Worm (Caenorhabditis elegans) whole organism, early embryonic: Measurements from ENCODE around the gene flp-18.

Source experiments
- B0310.2 ChIP-seq: sonication (generic microtip); optimal IDR thresholded peaks from 2 replicates; lab custom pipeline; 2016; ENCODE audit warnings: mild to moderate bottlenecking, missing genetic modification characterization, missing compliant biosample characterization
- F13C5.2 ChIP-seq: sonication (generic microtip); optimal IDR thresholded peaks from 2 replicates; lab custom pipeline; 2017; ENCODE audit warnings: mild to moderate bottlenecking, missing genetic modification characterization, inconsistent platforms, missing compliant biosample characterization
- aly-1 ChIP-seq: sonication (generic microtip); optimal IDR thresholded peaks from 2 replicates; lab custom pipeline; 2016; ENCODE audit warnings: missing genetic modification characterization, missing compliant biosample characterization
- ama-1 ChIP-seq: fragments of 150-350 bp; optimal IDR thresholded peaks from 2 replicates; lab custom pipeline; 2014
- ceh-13 ChIP-seq: fragments of 200-800 bp; sonication (Bioruptor generic); optimal IDR thresholded peaks from 2 replicates; lab custom pipeline; 2018; ENCODE audit warnings: mild to moderate bottlenecking, missing genetic modification characterization, missing compliant biosample characterization
- ceh-36 ChIP-seq: sonication (generic microtip); optimal IDR thresholded peaks from 2 replicates; lab custom pipeline; 2016; ENCODE audit warnings: missing genetic modification characterization, inconsistent platforms, missing compliant biosample characterization
- ets-7 ChIP-seq: sonication (generic microtip); optimal IDR thresholded peaks from 2 replicates; lab custom pipeline; 2016; ENCODE audit warnings: missing genotype, missing genetic modification characterization, missing compliant biosample characterization
- flt-1 ChIP-seq: fragments of 200-800 bp; sonication (Bioruptor generic); IDR thresholded peaks from 2 replicates; pipeline ENCODE4 v1.3.6; 2022; ENCODE audit warnings: missing genetic modification characterization, missing compliant biosample characterization
- hmbx-1 ChIP-seq: sonication (generic microtip); optimal IDR thresholded peaks from 2 replicates; lab custom pipeline; 2016; ENCODE audit warnings: mild to moderate bottlenecking, missing genetic modification characterization, missing compliant biosample characterization
- hmg-4 ChIP-seq: fragments of 200-800 bp; sonication (Bioruptor generic); optimal IDR thresholded peaks from 2 replicates; lab custom pipeline; 2018; ENCODE audit warnings: mild to moderate bottlenecking, missing genetic modification characterization, missing compliant biosample characterization
- hnd-1 ChIP-seq: sonication (generic microtip); optimal IDR thresholded peaks from 2 replicates; lab custom pipeline; 2016; ENCODE audit warnings: missing genetic modification characterization, missing compliant biosample characterization
- pes-1 ChIP-seq: fragments of 200-800 bp; sonication (Bioruptor generic); IDR thresholded peaks from 2 replicates; pipeline ENCODE4 v1.3.6; 2022; ENCODE audit warnings: missing genetic modification reagents, missing genetic modification characterization, missing compliant biosample characterization
- scrt-1 ChIP-seq: fragments of 200-800 bp; sonication (Bioruptor generic); IDR thresholded peaks from 2 replicates; pipeline ENCODE4 v1.3.6; 2022; ENCODE audit warnings: missing genetic modification characterization, missing compliant biosample characterization
- sea-1 ChIP-seq: fragments of 200-800 bp; sonication (Bioruptor generic); conservative IDR thresholded peaks from 2 replicates; pipeline ENCODE4 v1.3.6; 2022; ENCODE audit warnings: missing genetic modification characterization, missing compliant biosample characterization
- tbx-11 ChIP-seq: fragments of 200-800 bp; sonication (Bioruptor generic); IDR thresholded peaks from 2 replicates; pipeline ENCODE4 v1.3.6; 2022; ENCODE audit warnings: missing genetic modification characterization, missing compliant biosample characterization
- tbx-37 ChIP-seq: fragments of 200-800 bp; sonication (Bioruptor generic); conservative IDR thresholded peaks from 2 replicates; pipeline ENCODE4 v1.3.6; 2022; ENCODE audit warnings: missing genetic modification reagents, missing genetic modification characterization, missing compliant biosample characterization
- tra-4 ChIP-seq: sonication (generic microtip); optimal IDR thresholded peaks from 2 replicates; lab custom pipeline; 2017; ENCODE audit warnings: missing genetic modification characterization, missing compliant biosample characterization

flp-18 gene

ce11 chrX:3034203-3034602, 15.8 kb upstream of the flp-18 start, which contains the start of gene M02F4.2:
Gene M02F4.2, minus strand, starts transcription at chrX:3034303.
- TF ChIP-seq hmbx-1 (tag; lab: Kevin White, UChicago) (no peak), ceh-36 (tag; lab: Kevin White, UChicago) (no peak), tbx-37 (no peak), ama-1 (lab: Kevin White, UChicago) (no peak), tra-4 (tag; lab: Kevin White, UChicago) (no peak), ceh-13 (GFP tag; lab: Kevin White, UChicago) (no peak), scrt-1 (GFP tag; lab: Robert Waterston, UW) (no peak), B0310.2 (no peak), hmg-4 (GFP tag; lab: Kevin White, UChicago) (no peak), sea-1 (GFP tag; lab: Robert Waterston, UW) (no peak), hnd-1 (tag; lab: Kevin White, UChicago) (no peak), aly-1 (tag; lab: Kevin White, UChicago) (no peak), pes-1 (no peak), ets-7 (no peak), tbx-11 (GFP tag; lab: Robert Waterston, UW) (no peak), flt-1 (GFP tag; lab: Robert Waterston, UW) (no peak), F13C5.2 (no peak)

- no peak for TF ChIP-seq ets-7
Observed at ce11 chrX:3033492-3033891, 15.1 kb upstream of the flp-18 start.

ce11 chrX:3031484-3031883, 13.1 kb upstream of the flp-18 start, which contains the start of gene clec-265:
Gene clec-265, plus strand, starts transcription at chrX:3031783.
- no peak for TF ChIP-seq sea-1 (GFP tag; lab: Robert Waterston, UW)
- no peak for TF ChIP-seq scrt-1 (GFP tag; lab: Robert Waterston, UW)
- no peak for TF ChIP-seq tbx-11 (GFP tag; lab: Robert Waterston, UW)
- TF ChIP-seq aly-1 (tag; lab: Kevin White, UChicago): no peak
- no peak for TF ChIP-seq ama-1 (lab: Kevin White, UChicago)
- no peak for TF ChIP-seq B0310.2
- TF ChIP-seq ceh-13 (GFP tag; lab: Kevin White, UChicago): no peak
- no peak for TF ChIP-seq F13C5.2
- TF ChIP-seq hmg-4 (GFP tag; lab: Kevin White, UChicago): no peak
- TF ChIP-seq hmbx-1 (tag; lab: Kevin White, UChicago): no peak
- no peak for TF ChIP-seq ets-7
- TF ChIP-seq pes-1: no peak
- no peak for TF ChIP-seq flt-1 (GFP tag; lab: Robert Waterston, UW)
- no peak for TF ChIP-seq tbx-37
- no peak for TF ChIP-seq ceh-36 (tag; lab: Kevin White, UChicago)
- no peak for TF ChIP-seq hnd-1 (tag; lab: Kevin White, UChicago)
- no peak for TF ChIP-seq tra-4 (tag; lab: Kevin White, UChicago)

ce11 chrX:3029030-3029429, 10.7 kb upstream of the flp-18 start, which contains the start of gene M02F4.1:
Gene M02F4.1, minus strand, starts transcription at chrX:3029130.
- TF ChIP-seq aly-1 (tag; lab: Kevin White, UChicago) (no peak), ceh-36 (tag; lab: Kevin White, UChicago) (no peak), hmg-4 (GFP tag; lab: Kevin White, UChicago) (no peak)

- no peak for TF ChIP-seq hnd-1 (tag; lab: Kevin White, UChicago)
- no peak for TF ChIP-seq ceh-36 (tag; lab: Kevin White, UChicago)
- TF ChIP-seq aly-1 (tag; lab: Kevin White, UChicago): no peak
- no peak for TF ChIP-seq tra-4 (tag; lab: Kevin White, UChicago)
- TF ChIP-seq ets-7: no peak
- no peak for TF ChIP-seq ceh-13 (GFP tag; lab: Kevin White, UChicago)
- no peak for TF ChIP-seq hmg-4 (GFP tag; lab: Kevin White, UChicago)
- no peak for TF ChIP-seq pes-1
- no peak for TF ChIP-seq tbx-37
- TF ChIP-seq tbx-11 (GFP tag; lab: Robert Waterston, UW): no peak
- TF ChIP-seq B0310.2: no peak
- TF ChIP-seq F13C5.2: no peak
- no peak for TF ChIP-seq flt-1 (GFP tag; lab: Robert Waterston, UW)
- TF ChIP-seq sea-1 (GFP tag; lab: Robert Waterston, UW): no peak
Observed at ce11 chrX:3025145-3025544, 6.8 kb upstream of the flp-18 start.

- TF ChIP-seq hnd-1 (tag; lab: Kevin White, UChicago) (no peak), B0310.2 (no peak), sea-1 (GFP tag; lab: Robert Waterston, UW) (no peak), hmbx-1 (tag; lab: Kevin White, UChicago) (no peak), pes-1 (no peak), tbx-37 (no peak), ets-7 (no peak), aly-1 (tag; lab: Kevin White, UChicago) (no peak), tra-4 (tag; lab: Kevin White, UChicago) (no peak), hmg-4 (GFP tag; lab: Kevin White, UChicago) (no peak), ceh-13 (GFP tag; lab: Kevin White, UChicago) (no peak), ceh-36 (tag; lab: Kevin White, UChicago) (no peak), scrt-1 (GFP tag; lab: Robert Waterston, UW) (no peak), flt-1 (GFP tag; lab: Robert Waterston, UW) (no peak), tbx-11 (GFP tag; lab: Robert Waterston, UW) (no peak), F13C5.2 (no peak), ama-1 (lab: Kevin White, UChicago) (no peak)
Observed at ce11 chrX:3024637-3025113, 6.3 kb upstream of the flp-18 start, which contains the start of gene aqp-7. Gene aqp-7, plus strand, starts transcription at chrX:3025063.

- no peak for TF ChIP-seq F13C5.2
Observed at ce11 chrX:3023552-3024183, 5.3 kb upstream of the flp-18 start.
